Fruit fly (Drosophila melanogaster): ENCODE data around the gene Apc.
A peak's percentile ranks its signal among the peaks of the same experiment; 100 is the strongest.

- TF ChIP-seq CG5204 (GFP tag; optimal IDR thresholded peaks at IDR 0.05) = no peak
- peak; percentile 22 for TF ChIP-seq Hr96 (GFP tag; optimal IDR thresholded peaks at IDR 0.05)
Observed at dm6 chr3R:28887559-28888432, 43.2 kb upstream of the Apc start, which contains the start of the genes CG33203 and Doa.

Data from whole organism, adult.